Worm (Caenorhabditis elegans) whole organism, L4 larva: ENCODE measurements around the gene F58B4.6.
A peak's percentile ranks its signal among the peaks of the same experiment; 100 is the strongest.

Source experiments
- F44E2.7 ChIP-seq: fragments of 200-800 bp; sonication (Bioruptor generic); IDR thresholded peaks from 2 replicates; pipeline ENCODE4 v2.1.2; 2022; ENCODE audit warnings: missing genetic modification characterization, missing compliant biosample characterization
- F49E8.2 ChIP-seq: sonication (generic microtip); optimal IDR thresholded peaks from 2 replicates; lab custom pipeline; 2016; ENCODE audit warnings: missing compliant biosample characterization, mild to moderate bottlenecking, missing genetic modification characterization, borderline replicate concordance
- R02D3.7 ChIP-seq: fragments of 150-350 bp; sonication (generic microtip); optimal IDR thresholded peaks from 3 replicates; lab custom pipeline; 2014; ENCODE audit warnings: missing biosample characterization, missing genetic modification characterization
- Y105C5A.15 ChIP-seq: fragments of 200-800 bp; sonication (Bioruptor generic); IDR thresholded peaks from 2 replicates; pipeline ENCODE4 v1.3.6; 2022; ENCODE audit warnings: missing genetic modification characterization, missing compliant biosample characterization
- Y75B8A.6 ChIP-seq: fragments of 200-800 bp; sonication (Bioruptor generic); IDR thresholded peaks from 2 replicates; pipeline ENCODE4 v1.3.6; 2022; ENCODE audit warnings: missing genetic modification reagents, missing genetic modification characterization, missing compliant biosample characterization
- ZK546.5 ChIP-seq, 2 experiments: sonication (generic microtip); optimal IDR thresholded peaks; 2 replicates each; lab custom pipeline; 2017; ENCODE audit warnings: missing biosample characterization in 2 of 2, missing genetic modification characterization in 2 of 2
- aha-1 ChIP-seq: fragments of 150-350 bp; peaks from one replicate; lab custom pipeline; 2014; ENCODE audit warnings: missing biosample characterization, missing genetic modification characterization
- arid-1 ChIP-seq: fragments of 200-800 bp; sonication (Bioruptor generic); conservative IDR thresholded peaks from 2 replicates; pipeline ENCODE4 v1.3.6; 2022; ENCODE audit warnings: missing genetic modification reagents, missing genetic modification characterization, missing compliant biosample characterization
- attf-4 ChIP-seq: sonication (generic microtip); optimal IDR thresholded peaks from 3 replicates; lab custom pipeline; 2017; ENCODE audit warnings: missing biosample characterization, missing genetic modification characterization
- ces-1 ChIP-seq: fragments of 150-350 bp; sonication (generic microtip); optimal IDR thresholded peaks from 4 replicates; lab custom pipeline; 2014; ENCODE audit warnings: missing biosample characterization, missing genetic modification reagents, missing genetic modification characterization
- cey-2 ChIP-seq: sonication (generic microtip); optimal IDR thresholded peaks from 3 replicates; lab custom pipeline; 2017; ENCODE audit warnings: missing genetic modification characterization, mild to moderate bottlenecking, missing compliant biosample characterization, antibody characterized with exemption, borderline replicate concordance; ENCODE audit not compliant: insufficient read depth
- ctbp-1 ChIP-seq: fragments of 200-800 bp; sonication (Bioruptor generic); IDR thresholded peaks from 2 replicates; pipeline ENCODE4 v1.3.6; 2022; ENCODE audit warnings: missing genetic modification reagents, missing genetic modification characterization, missing compliant biosample characterization
- daf-19 ChIP-seq: fragments of 200-800 bp; sonication (Bioruptor generic); conservative IDR thresholded peaks from 2 replicates; pipeline ENCODE4 v1.3.6; 2022; ENCODE audit warnings: missing genetic modification characterization, missing compliant biosample characterization
- duxl-1 ChIP-seq: sonication (generic microtip); optimal IDR thresholded peaks from 2 replicates; lab custom pipeline; 2016; ENCODE audit warnings: mild to moderate bottlenecking, missing genetic modification characterization, moderate library complexity, missing compliant biosample characterization; ENCODE audit not compliant: poor library complexity
- fkh-10 ChIP-seq: fragments of 150-350 bp; optimal IDR thresholded peaks from 2 replicates; lab custom pipeline; 2014; ENCODE audit warnings: missing biosample characterization, missing genetic modification reagents, missing genetic modification characterization
- hlh-30 ChIP-seq: sonication (generic microtip); optimal IDR thresholded peaks from 2 replicates; lab custom pipeline; 2017; ENCODE audit warnings: antibody characterized with exemption, mild to moderate bottlenecking, missing genetic modification characterization, missing compliant biosample characterization; ENCODE audit not compliant: insufficient read depth
- hmg-1.1 ChIP-seq: fragments of 200-800 bp; sonication (Bioruptor generic); IDR thresholded peaks from 2 replicates; pipeline ENCODE4 v1.3.6; 2022; ENCODE audit warnings: missing genetic modification reagents, missing genetic modification characterization, missing compliant biosample characterization
- lim-7 ChIP-seq: fragments of 200-800 bp; sonication (Bioruptor generic); IDR thresholded peaks from 2 replicates; pipeline ENCODE4 v1.3.6; 2022; ENCODE audit warnings: missing genetic modification characterization, missing compliant biosample characterization
- lin-39 ChIP-seq: fragments of 150-350 bp; optimal IDR thresholded peaks from 2 replicates; lab custom pipeline; 2014; ENCODE audit warnings: missing biosample characterization, missing genetic modification reagents, missing genetic modification characterization
- lsy-2 ChIP-seq, 2 experiments: fragments of 150-350 bp in 1 of 2; sonication (generic microtip) in 1 of 2; optimal IDR thresholded peaks; 2 replicates each; lab custom pipeline; 2014 to 2017; ENCODE audit warnings: missing biosample characterization in 2 of 2, missing genetic modification characterization in 2 of 2
- mdl-1 ChIP-seq, 2 experiments: fragments of 150-350 bp in 1 of 2; sonication (generic microtip) in 1 of 2; optimal IDR thresholded peaks; 2 replicates each; lab custom pipeline; 2014 to 2017; ENCODE audit warnings: missing biosample characterization in 2 of 2, missing genetic modification characterization in 2 of 2
- mdt-29 ChIP-seq: fragments of 200-800 bp; sonication (Bioruptor generic); IDR thresholded peaks from 2 replicates; pipeline ENCODE4 v1.3.6; 2022; ENCODE audit warnings: missing genetic modification reagents, missing genetic modification characterization, missing compliant biosample characterization
- nhr-102 ChIP-seq: sonication (generic microtip); optimal IDR thresholded peaks from 2 replicates; lab custom pipeline; 2016; ENCODE audit warnings: mild to moderate bottlenecking, missing genetic modification characterization, moderate library complexity, missing compliant biosample characterization
- nhr-11 ChIP-seq: fragments of 150-350 bp; optimal IDR thresholded peaks from 2 replicates; lab custom pipeline; 2014; ENCODE audit warnings: missing biosample characterization, missing genetic modification characterization
- nhr-237 ChIP-seq: sonication (generic microtip); optimal IDR thresholded peaks from 2 replicates; lab custom pipeline; 2017; ENCODE audit warnings: missing biosample characterization, missing genetic modification characterization
- nhr-28 ChIP-seq: fragments of 150-350 bp; optimal IDR thresholded peaks from 2 replicates; lab custom pipeline; 2014; ENCODE audit warnings: missing biosample characterization, missing genetic modification characterization
- pha-4 ChIP-seq, 2 experiments: fragments of 150-350 bp in 1 of 2; fragments of 200-800 bp in 1 of 2; sonication (Bioruptor generic) in 1 of 2; IDR thresholded peaks in 1 of 2; optimal IDR thresholded peaks in 1 of 2; 2 replicates each; pipeline versions ENCODE4 v1.3.6 to Lab custom; 2014 to 2022; ENCODE audit warnings: missing genetic modification characterization in 2 of 2, missing genetic modification reagents in 2 of 2, missing biosample characterization in 1 of 2, missing compliant biosample characterization in 1 of 2
- rbr-2 ChIP-seq: sonication (generic microtip); optimal IDR thresholded peaks from 2 replicates; lab custom pipeline; 2016; ENCODE audit warnings: missing genotype, missing genetic modification characterization, missing compliant biosample characterization
- sdz-12 ChIP-seq: fragments of 200-800 bp; sonication (Bioruptor generic); optimal IDR thresholded peaks from 2 replicates; lab custom pipeline; 2018; ENCODE audit warnings: mild to moderate bottlenecking, missing genetic modification characterization, missing compliant biosample characterization
- set-16 ChIP-seq: fragments of 200-800 bp; sonication (Bioruptor generic); IDR thresholded peaks from 2 replicates; pipeline ENCODE4 v1.3.6; 2022; ENCODE audit warnings: missing genetic modification reagents, missing genetic modification characterization, missing compliant biosample characterization
- snpc-4 ChIP-seq: fragments of 150-350 bp; optimal IDR thresholded peaks from 2 replicates; lab custom pipeline; 2014; ENCODE audit warnings: missing biosample characterization, missing genetic modification characterization
- spr-1 ChIP-seq: sonication (generic microtip); optimal IDR thresholded peaks from 2 replicates; lab custom pipeline; 2016; ENCODE audit warnings: mild to moderate bottlenecking, missing genetic modification characterization, missing compliant biosample characterization
- vab-7 ChIP-seq: fragments of 200-800 bp; sonication (Bioruptor generic); IDR thresholded peaks from 2 replicates; pipeline ENCODE4 v1.3.6; 2022; ENCODE audit warnings: missing genetic modification reagents, missing genetic modification characterization, missing compliant biosample characterization
- ztf-11 ChIP-seq: fragments of 150-350 bp; optimal IDR thresholded peaks from 2 replicates; lab custom pipeline; 2014; ENCODE audit warnings: missing biosample characterization, missing genetic modification characterization

Gene F58B4.6

ce11 chrV:10942161-10942560 lies 17.3 kb downstream of the F58B4.6 start, which contains the start of gene zip-9:
Gene zip-9 (plus strand): TSS chrV:10942461.
- TF ChIP-seq duxl-1 (tag; lab: Kevin White, UChicago) (no peak), Y75B8A.6 (GFP tag; lab: Robert Waterston, UW) (0 out of 2 replicates have a peak, but pooled peaks have one; percentile 18)

DNA sequence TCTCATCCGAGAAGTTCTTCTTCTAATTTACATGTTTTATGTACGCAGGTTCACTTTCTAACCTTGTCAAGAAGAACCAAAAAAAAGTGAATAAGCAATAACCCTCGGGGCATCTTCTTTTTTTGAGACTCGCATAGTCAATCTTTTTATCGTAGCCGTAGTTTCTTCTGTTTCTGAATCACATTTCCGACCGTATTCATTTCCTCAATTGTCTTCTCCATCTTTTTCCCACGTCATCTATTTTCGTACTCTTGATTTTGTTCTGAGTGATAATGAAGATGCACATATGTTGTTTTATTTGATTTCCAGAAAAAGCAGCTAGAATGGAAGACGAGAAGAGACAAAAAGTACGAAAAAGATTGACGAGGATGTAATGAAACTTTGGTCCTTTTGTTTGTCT lies 20.1 kb downstream of the F58B4.6 start:
- TF ChIP-seq nhr-237 (tag; lab: Kevin White, UChicago) (no peak), F44E2.7 (GFP tag; lab: Robert Waterston, UW) (no peak), vab-7 (no peak), lin-39 (tag; lab: Kevin White, UChicago) (no peak), mdt-29 (GFP tag; lab: Robert Waterston, UW) (no peak), nhr-102 (no peak), nhr-11 (tag; lab: Kevin White, UChicago) (no peak), fkh-10 (GFP tag; lab: Kevin White, UChicago) (peak; percentile 70), rbr-2 (tag; lab: Kevin White, UChicago) (no peak), attf-4 (tag; lab: Kevin White, UChicago) (no peak), sdz-12 (GFP tag; lab: Kevin White, UChicago) (no peak), spr-1 (no peak), mdl-1 (tag; optimal IDR thresholded peaks at IDR 0.05; lab: Kevin White, UChicago) (no peak), ctbp-1 (GFP tag; lab: Robert Waterston, UW) (no peak), hmg-1.1 (GFP tag; lab: Robert Waterston, UW) (no peak), pha-4 (GFP tag; IDR thresholded peaks at IDR 0.05; lab: Robert Waterston, UW) (no peak), pha-4 (tag; optimal IDR thresholded peaks at IDR 0.05; lab: Kevin White, UChicago) (no peak), Y105C5A.15 (no peak), ztf-11 (tag; lab: Kevin White, UChicago) (no peak), lsy-2 (tag; optimal IDR thresholded peaks at IDR 0.05; lab: Kevin White, UChicago) (peak in 1 of 2 experiments; percentile 9), R02D3.7 (tag; lab: Kevin White, UChicago) (no peak), ces-1 (GFP tag; lab: Kevin White, UChicago) (peak; percentile 32)

DNA sequence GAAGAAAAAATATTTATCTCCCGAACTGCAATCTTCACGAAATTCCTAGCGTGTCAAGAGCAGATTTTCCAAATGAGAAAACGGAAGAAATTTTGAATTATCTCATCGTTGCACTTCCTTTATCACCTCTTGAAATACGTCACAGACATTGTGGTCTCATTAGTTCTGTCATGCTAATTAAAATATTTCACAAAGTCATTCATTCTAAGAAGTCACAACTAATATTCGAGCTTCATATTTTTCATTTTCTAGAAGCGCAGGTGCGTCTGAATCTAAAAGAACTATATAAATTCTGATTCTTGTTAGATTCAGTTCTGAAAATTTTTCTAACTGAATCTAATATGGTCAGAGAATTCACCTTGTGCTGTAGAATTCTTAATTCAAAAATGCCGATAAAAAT lies 22.4 kb downstream of the F58B4.6 start:
- TF ChIP-seq Y75B8A.6 (GFP tag; lab: Robert Waterston, UW) (no peak), spr-1 (no peak), duxl-1 (tag; lab: Kevin White, UChicago) (no peak), daf-19 (no peak), cey-2 (no peak), set-16 (GFP tag; lab: Robert Waterston, UW) (no peak), arid-1 (GFP tag; lab: Robert Waterston, UW) (no peak), ZK546.5 (tag; optimal IDR thresholded peaks at IDR 0.05; lab: Kevin White, UChicago) (no peak), hlh-30 (tag; lab: Kevin White, UChicago) (no peak), snpc-4 (no peak), F49E8.2 (tag; lab: Kevin White, UChicago) (no peak)

- TF ChIP-seq nhr-28 (tag; lab: Kevin White, UChicago) (no peak), sdz-12 (GFP tag; lab: Kevin White, UChicago) (no peak), aha-1 (tag; lab: Kevin White, UChicago) (peak; percentile 38), R02D3.7 (tag; lab: Kevin White, UChicago) (no peak), lim-7 (GFP tag; lab: Robert Waterston, UW) (no peak)
Observed at ce11 chrV:10947930-10948329, 23.1 kb downstream of the F58B4.6 start, which contains the start of gene F17C11.2. Gene F17C11.2 (plus strand): TSS chrV:10948230.
